Worm (Caenorhabditis elegans): ENCODE results near the gene K10H10.6.

Gene K10H10.6

ce11 chrII:14496809-14497208 lies 6.3 kb upstream of the K10H10.6 start (continued):
- TF ChIP-seq hlh-8 (tag; optimal IDR thresholded peaks at IDR 0.05) (peak; percentile 63), elt-2 (tag; optimal IDR thresholded peaks at IDR 0.05) (peak; percentile 93), pag-3 (tag; optimal IDR thresholded peaks at IDR 0.05; ENCODE audit: borderline replicate concordance) (peak; percentile 4), pros-1 (tag; optimal IDR thresholded peaks at IDR 0.05) (peak; percentile 15), zip-5 (tag; optimal IDR thresholded peaks at IDR 0.05) (peak; percentile 68), dmd-4 (tag; optimal IDR thresholded peaks at IDR 0.05; ENCODE audit: borderline replicate concordance) (peak; percentile 75), hlh-13 (GFP tag; optimal IDR thresholded peaks at IDR 0.05) (peak; percentile 75), dve-1 (tag; optimal IDR thresholded peaks at IDR 0.05) (peak; percentile 88), nhr-232 (tag; optimal IDR thresholded peaks at IDR 0.05) (peak; percentile 85), fkh-6 (tag; optimal IDR thresholded peaks at IDR 0.05) (peak; percentile 85), nhr-11 (tag; optimal IDR thresholded peaks at IDR 0.05) (no peak), mec-3 (tag; optimal IDR thresholded peaks at IDR 0.05; ENCODE audit: borderline replicate concordance) (peak; percentile 5), nfya-1 (tag; optimal IDR thresholded peaks at IDR 0.05) (peak; percentile 77), ceh-30 (tag; optimal IDR thresholded peaks at IDR 0.05) (peak; percentile 73), tbx-7 (tag; optimal IDR thresholded peaks at IDR 0.05) (peak; percentile 53), ceh-2 (tag; optimal IDR thresholded peaks at IDR 0.05) (peak; percentile 66), sdc-2 (tag; optimal IDR thresholded peaks at IDR 0.05) (peak; percentile 81), K02D7.2 (tag; optimal IDR thresholded peaks at IDR 0.05) (peak; percentile 82), ama-1 (optimal IDR thresholded peaks at IDR 0.05) (no peak), elt-4 (tag; optimal IDR thresholded peaks at IDR 0.05) (no peak), pqm-1 (tag; optimal IDR thresholded peaks at IDR 0.05) (peak; percentile 90), C08G9.2 (tag; optimal IDR thresholded peaks at IDR 0.05) (peak; percentile 83), sox-2 (GFP tag; IDR thresholded peaks at IDR 0.05) (peak; percentile 79), ets-4 (tag; optimal IDR thresholded peaks at IDR 0.05) (peak; percentile 63), tbx-2 (tag; optimal IDR thresholded peaks at IDR 0.05) (peak; percentile 91), pha-2 (tag; optimal IDR thresholded peaks at IDR 0.05) (peak; percentile 88), ceh-22 (tag; optimal IDR thresholded peaks at IDR 0.05) (peak; percentile 35), hlh-15 (tag; optimal IDR thresholded peaks at IDR 0.05) (peak; percentile 71), F13H6.1 (tag; optimal IDR thresholded peaks at IDR 0.05) (peak; percentile 73), ceh-9 (tag; optimal IDR thresholded peaks at IDR 0.05) (peak; percentile 43), ceh-14 (tag; optimal IDR thresholded peaks at IDR 0.05) (peak; percentile 70), ceh-31 (tag; optimal IDR thresholded peaks at IDR 0.05) (peak; percentile 68)

ce11 chrII:14497848-14498247 lies 5.2 kb upstream of the K10H10.6 start, which contains the start of gene dhs-8:
Gene dhs-8 (plus strand): TSS chrII:14498026.
- no peak for TF ChIP-seq pqm-1 (tag; optimal IDR thresholded peaks at IDR 0.05)
- no peak for TF ChIP-seq pha-4 (tag; optimal IDR thresholded peaks at IDR 0.05)
- no peak for TF ChIP-seq unc-42 (tag; optimal IDR thresholded peaks at IDR 0.05)
- TF ChIP-seq lin-11 (tag; optimal IDR thresholded peaks at IDR 0.05), result no peak
- TF ChIP-seq ceh-22 (tag; optimal IDR thresholded peaks at IDR 0.05), result no peak
- TF ChIP-seq unc-3 (GFP tag; conservative IDR thresholded peaks at IDR 0.05), result no peak
- no peak for TF ChIP-seq unc-3 (tag; optimal IDR thresholded peaks at IDR 0.05)
- TF ChIP-seq F13H6.1 (tag; optimal IDR thresholded peaks at IDR 0.05), result no peak
- TF ChIP-seq pha-2 (tag; optimal IDR thresholded peaks at IDR 0.05), result no peak
- TF ChIP-seq K09A11.1 (tag; optimal IDR thresholded peaks at IDR 0.05; ENCODE audit: insufficient read depth), result no peak
- TF ChIP-seq hlh-13 (GFP tag; optimal IDR thresholded peaks at IDR 0.05), result no peak
- no peak for TF ChIP-seq dve-1 (tag; optimal IDR thresholded peaks at IDR 0.05)
- no peak for TF ChIP-seq nhr-232 (tag; optimal IDR thresholded peaks at IDR 0.05)
- TF ChIP-seq sdc-2 (tag; optimal IDR thresholded peaks at IDR 0.05), result no peak
- TF ChIP-seq rnt-1 (tag; optimal IDR thresholded peaks at IDR 0.05), result no peak
- no peak for TF ChIP-seq hlh-6 (tag; optimal IDR thresholded peaks at IDR 0.05)
- no peak for TF ChIP-seq ceh-6 (GFP tag; optimal IDR thresholded peaks at IDR 0.05)
- TF ChIP-seq ceh-9 (tag; optimal IDR thresholded peaks at IDR 0.05), result no peak
- no peak for TF ChIP-seq pax-1 (tag; optimal IDR thresholded peaks at IDR 0.05)
- TF ChIP-seq odd-2 (tag; optimal IDR thresholded peaks at IDR 0.05), result no peak

Data from whole organism, late embryonic.